Fruit fly (Drosophila melanogaster) whole organism: Measurements from ENCODE around the gene CG31064.

Experiments
- CG8478 ChIP-seq: fragments of >200 bp; optimal IDR thresholded peaks from 2 replicates; lab custom pipeline; 2018; ENCODE audit warnings: inconsistent platforms
- Dll ChIP-seq: fragments of >200 bp; optimal IDR thresholded peaks from 2 replicates; lab custom pipeline; 2017
- EcR ChIP-seq, 2 experiments: fragments of >200 bp; optimal IDR thresholded peaks; 2 replicates each; lab custom pipeline; 2017; ENCODE audit warnings: missing biosample characterization in 2 of 2, missing genetic modification characterization in 2 of 2, missing genetic modification reagents in 2 of 2
- pan ChIP-seq: fragments of >200 bp; optimal IDR thresholded peaks from 2 replicates; lab custom pipeline; 2017
- psq ChIP-seq: fragments of >200 bp; optimal IDR thresholded peaks from 2 replicates; lab custom pipeline; 2017
- usp ChIP-seq: fragments of >200 bp; optimal IDR thresholded peaks from 2 replicates; lab custom pipeline; 2017; ENCODE audit warnings: missing biosample characterization, missing genetic modification characterization, mixed read lengths

dm6 chr3R:27229368-27229767 lies 9.5 kb downstream of the CG31064 start, which contains the start of gene CG42814:
- TF ChIP-seq CG8478 (lab: Kevin White, UChicago) (no peak), usp (no peak), psq (lab: Kevin White, UChicago) (no peak), EcR (GFP tag; optimal IDR thresholded peaks at IDR 0.05; lab: Kevin White, UChicago) (no peak), Dll (lab: Kevin White, UChicago) (no peak), pan (lab: Kevin White, UChicago) (no peak)
